Worm (Caenorhabditis elegans): ENCODE data around the gene Y37B11A.3.
A peak's percentile ranks its signal among the peaks of the same experiment; 100 is the strongest.

ce11 chrIII:5785273-5785929 lies at the start of gene Y37B11A.3:
- TF ChIP-seq sma-9 (GFP tag; optimal IDR thresholded peaks at IDR 0.05) (peak; percentile 81), sma-9 (tag; optimal IDR thresholded peaks at IDR 0.05) (no peak), nhr-11 (tag; optimal IDR thresholded peaks at IDR 0.05) (no peak), sma-3 (GFP tag; optimal IDR thresholded peaks at IDR 0.05) (peak; percentile 81), unc-62 (GFP tag; optimal IDR thresholded peaks at IDR 0.05) (no peak), snpc-4 (tag; optimal IDR thresholded peaks at IDR 0.05) (peak; percentile 15), lin-39 (tag; optimal IDR thresholded peaks at IDR 0.05) (no peak)

All from whole organism, L2 larva.